Fruit fly (Drosophila melanogaster) whole organism, pupa: ENCODE measurements around the gene Jon25Biii.

ENCODE experiments used
- CG12605 ChIP-seq: fragments of 200-800 bp; sonication (Bioruptor generic); IDR thresholded peaks from 2 replicates; pipeline ENCODE4 v1.3.6; 2022; ENCODE audit warnings: missing biosample characterization, missing genetic modification characterization
- CG15710 ChIP-seq: fragments of 200-800 bp; sonication (Bioruptor generic); optimal IDR thresholded peaks from 2 replicates; lab custom pipeline; 2018; ENCODE audit warnings: missing biosample characterization, mild to moderate bottlenecking, missing genetic modification characterization, moderate library complexity
- CG17806 ChIP-seq: fragments of 200-800 bp; sonication (Bioruptor generic); optimal IDR thresholded peaks from 2 replicates; lab custom pipeline; 2018; ENCODE audit warnings: missing biosample characterization, mild to moderate bottlenecking, missing genetic modification characterization, moderate library complexity
- CG4496 ChIP-seq: fragments of 200-800 bp; sonication (Bioruptor generic); IDR thresholded peaks from 3 replicates; pipeline ENCODE4 v1.3.6; 2022; ENCODE audit warnings: missing biosample characterization, missing genetic modification characterization
- CG8159 ChIP-seq: fragments of 200-800 bp; sonication (Bioruptor generic); optimal IDR thresholded peaks from 3 replicates; lab custom pipeline; 2018; ENCODE audit warnings: missing biosample characterization, mild to moderate bottlenecking, missing genetic modification characterization, moderate library complexity
- Snoo ChIP-seq: fragments of 200-800 bp; sonication (Bioruptor generic); optimal IDR thresholded peaks from 3 replicates; lab custom pipeline; 2017; ENCODE audit warnings: missing biosample characterization, mild to moderate bottlenecking, missing genetic modification characterization, inconsistent platforms

DNA sequence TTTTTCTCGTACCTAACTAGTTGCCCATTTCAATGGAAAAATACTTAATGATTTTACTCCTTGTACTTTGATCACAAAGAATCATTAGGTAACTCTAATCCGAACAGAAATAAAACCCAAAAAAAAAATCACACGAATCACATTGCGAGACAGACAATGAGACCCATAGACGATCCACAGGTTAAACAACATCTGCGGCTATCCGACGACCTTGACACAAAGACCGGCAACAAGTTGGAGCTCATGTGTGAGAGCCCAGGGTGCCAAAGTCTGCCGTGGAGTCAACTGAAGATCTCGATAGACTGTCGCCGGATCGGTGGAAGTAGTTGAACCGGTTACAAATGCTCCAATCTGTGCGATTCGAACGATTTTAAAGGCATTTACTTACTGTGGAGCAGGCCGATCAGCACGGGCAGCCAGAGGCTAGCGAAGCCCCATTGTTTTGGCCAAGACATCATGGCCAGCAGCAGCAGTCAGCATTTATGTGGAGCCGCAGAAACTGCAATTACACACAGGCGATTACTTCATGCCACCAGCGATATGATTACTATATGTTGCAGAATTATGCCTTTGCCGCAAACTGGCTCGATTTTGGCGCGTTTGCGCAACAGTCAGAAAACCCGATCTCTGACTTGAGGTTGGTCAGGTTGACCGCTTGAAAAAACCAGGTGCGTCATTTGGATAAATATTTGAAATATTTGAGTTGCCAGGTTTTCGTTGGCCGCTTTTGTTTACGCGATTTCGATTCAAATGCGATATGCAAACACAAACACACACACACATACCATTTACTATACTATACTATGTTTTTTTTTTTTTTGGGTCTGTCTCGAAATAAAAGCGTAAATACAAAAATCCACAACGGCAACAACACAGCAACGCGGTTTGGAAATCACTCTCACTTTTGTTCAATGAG, 44.9 kb downstream of the Jon25Biii start:
- TF ChIP-seq CG8159 (tag; lab: Kevin White, UChicago) (no peak), CG15710 (no peak), CG17806 (tag; lab: Kevin White, UChicago) (no peak), CG4496 (GFP tag; lab: Robert Waterston, UW) (0 out of 3 replicates have a peak, but pooled peaks have one; percentile 21), CG12605 (GFP tag; lab: Robert Waterston, UW) (no peak), Snoo (tag; lab: Kevin White, UChicago) (no peak)
